Fruit fly (Drosophila melanogaster) whole organism, embryonic: ENCODE results near the gene CG7860.

ENCODE experiments used
- Ada2b ChIP-seq: fragments of 200-800 bp; sonication (Bioruptor generic); IDR thresholded peaks from 2 replicates; pipeline ENCODE4 v1.3.6; 2022; ENCODE audit warnings: missing biosample characterization, missing genetic modification characterization
- Aef1 ChIP-seq: fragments of 200-800 bp; sonication (Bioruptor generic); IDR thresholded peaks from 3 replicates; pipeline ENCODE4 v1.3.6; 2022; ENCODE audit warnings: missing biosample characterization, missing genetic modification characterization
- Atf6 ChIP-seq: fragments of 200-800 bp; sonication (Bioruptor generic); IDR thresholded peaks from 2 replicates; pipeline ENCODE4 v1.3.6; 2022; ENCODE audit warnings: missing biosample characterization, missing genetic modification characterization
- CG10366 ChIP-seq: fragments of 200-800 bp; sonication (Bioruptor generic); IDR thresholded peaks from 2 replicates; pipeline ENCODE4 v1.3.6; 2022; ENCODE audit warnings: missing biosample characterization, missing genetic modification characterization
- CG1647 ChIP-seq: fragments of 200-800 bp; sonication (Bioruptor generic); optimal IDR thresholded peaks from 3 replicates; lab custom pipeline; 2016; ENCODE audit warnings: missing biosample characterization, missing genetic modification characterization
- CG17359 ChIP-seq: fragments of 200-800 bp; sonication (Bioruptor generic); optimal IDR thresholded peaks from 3 replicates; lab custom pipeline; 2018; ENCODE audit warnings: missing biosample characterization, mild to moderate bottlenecking, missing genetic modification characterization, moderate library complexity
- CG2875 ChIP-seq: fragments of 200-800 bp; sonication (Bioruptor generic); optimal IDR thresholded peaks from 2 replicates; lab custom pipeline; 2017; ENCODE audit warnings: missing biosample characterization, mild to moderate bottlenecking, missing genetic modification characterization, missing genetic modification reagents
- CG3065 ChIP-seq: fragments of 200-800 bp; sonication (Bioruptor generic); optimal IDR thresholded peaks from 2 replicates; lab custom pipeline; 2016; ENCODE audit warnings: missing biosample characterization, missing genetic modification characterization
- CG31388 ChIP-seq: fragments of 200-800 bp; sonication (Bioruptor generic); optimal IDR thresholded peaks from 2 replicates; lab custom pipeline; 2016; ENCODE audit warnings: missing biosample characterization, missing genetic modification characterization
- CG33213 ChIP-seq: fragments of 200-800 bp; sonication (Bioruptor generic); optimal IDR thresholded peaks from 3 replicates; lab custom pipeline; 2016; ENCODE audit warnings: missing biosample characterization, missing genetic modification characterization
- CG4617 ChIP-seq: fragments of 200-800 bp; sonication (Bioruptor generic); optimal IDR thresholded peaks from 3 replicates; lab custom pipeline; 2016; ENCODE audit warnings: missing biosample characterization, missing genetic modification characterization, borderline replicate concordance
- CG6254 ChIP-seq: fragments of 200-800 bp; sonication (Bioruptor generic); optimal IDR thresholded peaks from 3 replicates; lab custom pipeline; 2017; ENCODE audit warnings: mild to moderate bottlenecking, missing biosample characterization, missing genetic modification reagents, missing genetic modification characterization
- CG7839 ChIP-seq: fragments of 200-800 bp; sonication (Bioruptor generic); optimal IDR thresholded peaks from 3 replicates; lab custom pipeline; 2018; ENCODE audit warnings: missing biosample characterization, mild to moderate bottlenecking, missing genetic modification characterization, moderate library complexity
- CG7963 ChIP-seq: fragments of 200-800 bp; sonication (Bioruptor generic); IDR thresholded peaks from 3 replicates; pipeline ENCODE4 v1.3.6; 2022; ENCODE audit warnings: missing biosample characterization, missing genetic modification characterization; ENCODE audit not compliant: partially characterized antibody
- CG8944 ChIP-seq: fragments of 200-800 bp; sonication (Bioruptor generic); optimal IDR thresholded peaks from 3 replicates; lab custom pipeline; 2016; ENCODE audit warnings: missing biosample characterization, missing genetic modification characterization
- CHES-1-like ChIP-seq: fragments of 200-800 bp; sonication (Bioruptor generic); optimal IDR thresholded peaks from 2 replicates; lab custom pipeline; 2016; ENCODE audit warnings: missing biosample characterization, missing genetic modification characterization
- Dad ChIP-seq: fragments of 200-800 bp; sonication (Bioruptor generic); optimal IDR thresholded peaks from 3 replicates; lab custom pipeline; 2016; ENCODE audit warnings: missing biosample characterization, missing genetic modification characterization
- Dek ChIP-seq: fragments of 200-800 bp; sonication (Bioruptor generic); optimal IDR thresholded peaks from 3 replicates; lab custom pipeline; 2019; ENCODE audit warnings: missing biosample characterization, mild to moderate bottlenecking, missing genetic modification characterization, moderate library complexity
- Dll ChIP-seq: fragments of 200-800 bp; sonication (Bioruptor generic); IDR thresholded peaks from 4 replicates; pipeline ENCODE4 v1.3.6; 2022; ENCODE audit warnings: missing biosample characterization, missing genetic modification characterization; ENCODE audit not compliant: partially characterized antibody
- Doc3 ChIP-seq: fragments of 200-800 bp; sonication (Bioruptor generic); IDR thresholded peaks from 3 replicates; pipeline ENCODE4 v1.3.6; 2022; ENCODE audit warnings: missing biosample characterization, missing genetic modification characterization; ENCODE audit not compliant: partially characterized antibody
- Gsc ChIP-seq: fragments of 200-800 bp; sonication (Bioruptor generic); IDR thresholded peaks from 2 replicates; pipeline ENCODE4 v1.3.6; 2022; ENCODE audit warnings: missing biosample characterization, missing genetic modification characterization
- HHEX ChIP-seq: fragments of 200-800 bp; sonication (Bioruptor generic); optimal IDR thresholded peaks from 3 replicates; lab custom pipeline; 2017; ENCODE audit warnings: missing biosample characterization, mild to moderate bottlenecking, missing genetic modification characterization, missing genetic modification reagents
- Hmx ChIP-seq: fragments of 200-800 bp; sonication (Bioruptor generic); optimal IDR thresholded peaks from 2 replicates; lab custom pipeline; 2016; ENCODE audit warnings: missing biosample characterization, missing genetic modification characterization
- Hr39 ChIP-seq: fragments of >200 bp; optimal IDR thresholded peaks from 2 replicates; lab custom pipeline; 2017
- Hr78 ChIP-seq, 2 experiments: fragments of 200-800 bp in 1 of 2; fragments of >200 bp in 1 of 2; sonication (Bioruptor generic) in 1 of 2; optimal IDR thresholded peaks; 2 replicates each; lab custom pipeline; 2017 to 2019; ENCODE audit warnings: missing biosample characterization in 2 of 2, missing genetic modification characterization in 2 of 2, mild to moderate bottlenecking in 1 of 2, moderate library complexity in 1 of 2
- MBD-R2 ChIP-seq: fragments of 200-800 bp; sonication (Bioruptor generic); IDR thresholded peaks from 2 replicates; pipeline ENCODE4 v1.3.6; 2022; ENCODE audit warnings: missing biosample characterization, missing genetic modification characterization
- Mad ChIP-seq: fragments of 200-800 bp; sonication (Bioruptor generic); optimal IDR thresholded peaks from 2 replicates; lab custom pipeline; 2016; ENCODE audit warnings: missing biosample characterization, missing genetic modification characterization
- Max ChIP-seq: fragments of 200-800 bp; sonication (Bioruptor generic); optimal IDR thresholded peaks from 2 replicates; lab custom pipeline; 2016; ENCODE audit warnings: missing biosample characterization, mild to moderate bottlenecking, missing genetic modification characterization
- Poxn ChIP-seq: fragments of 200-800 bp; sonication (Bioruptor generic); IDR thresholded peaks from 2 replicates; pipeline ENCODE4 v1.3.6; 2022; ENCODE audit warnings: missing biosample characterization, missing genetic modification characterization
- Scr ChIP-seq: fragments of 200-800 bp; sonication (Bioruptor generic); IDR thresholded peaks from 2 replicates; pipeline ENCODE4 v1.3.6; 2022; ENCODE audit warnings: missing biosample characterization, missing genetic modification characterization; ENCODE audit not compliant: partially characterized antibody
- ara ChIP-seq: fragments of 200-800 bp; sonication (Bioruptor generic); IDR thresholded peaks from 2 replicates; pipeline ENCODE4 v1.3.6; 2022; ENCODE audit warnings: missing biosample characterization, missing genetic modification characterization
- ash1 ChIP-seq: fragments of 200-800 bp; sonication (Bioruptor generic); optimal IDR thresholded peaks from 2 replicates; lab custom pipeline; 2018; ENCODE audit warnings: missing biosample characterization, mild to moderate bottlenecking, missing genetic modification characterization
- chm ChIP-seq: fragments of 200-800 bp; sonication (Bioruptor generic); IDR thresholded peaks from 2 replicates; pipeline ENCODE4 v1.3.6; 2022; ENCODE audit warnings: missing biosample characterization, missing genetic modification characterization
- corto ChIP-seq: fragments of 200-800 bp; sonication (Bioruptor generic); optimal IDR thresholded peaks from 2 replicates; lab custom pipeline; 2016; ENCODE audit warnings: missing biosample characterization, mild to moderate bottlenecking, missing genetic modification characterization, moderate library complexity
- exex ChIP-seq: fragments of 200-800 bp; sonication (Bioruptor generic); optimal IDR thresholded peaks from 4 replicates; lab custom pipeline; 2018; ENCODE audit warnings: missing biosample characterization, mild to moderate bottlenecking, missing genetic modification characterization, moderate library complexity
- fd96Cb ChIP-seq: fragments of 200-800 bp; sonication (Bioruptor generic); optimal IDR thresholded peaks from 2 replicates; lab custom pipeline; 2018; ENCODE audit warnings: missing biosample characterization, mild to moderate bottlenecking, missing genetic modification characterization, moderate library complexity
- ham ChIP-seq: fragments of 200-800 bp; sonication (Bioruptor generic); IDR thresholded peaks from 2 replicates; pipeline ENCODE4 v1.3.6; 2022; ENCODE audit warnings: missing biosample characterization, missing genetic modification characterization
- lab ChIP-seq: fragments of 200-800 bp; sonication (Bioruptor generic); optimal IDR thresholded peaks from 3 replicates; lab custom pipeline; 2017; ENCODE audit warnings: missing biosample characterization, missing genetic modification characterization, mild to moderate bottlenecking, moderate library complexity, missing genetic modification reagents
- lbe ChIP-seq: fragments of 200-800 bp; sonication (Bioruptor generic); optimal IDR thresholded peaks from 2 replicates; lab custom pipeline; 2016; ENCODE audit warnings: missing biosample characterization, mild to moderate bottlenecking, missing genetic modification characterization
- lmd ChIP-seq: fragments of 200-800 bp; sonication (Bioruptor generic); IDR thresholded peaks from 2 replicates; pipeline ENCODE4 v1.3.6; 2022; ENCODE audit warnings: missing biosample characterization, missing genetic modification characterization
- lov ChIP-seq, 2 experiments: fragments of 200-800 bp in 1 of 2; fragments of >200 bp in 1 of 2; sonication (Bioruptor generic) in 1 of 2; IDR thresholded peaks in 1 of 2; optimal IDR thresholded peaks in 1 of 2; 2 replicates in 1 of 2; 3 replicates in 1 of 2; pipeline versions ENCODE4 v1.3.6 to Lab custom; 2017 to 2022; ENCODE audit warnings: missing biosample characterization in 1 of 2, missing genetic modification characterization in 1 of 2
- nmo ChIP-seq: fragments of 200-800 bp; sonication (Bioruptor generic); optimal IDR thresholded peaks from 2 replicates; lab custom pipeline; 2018; ENCODE audit warnings: missing biosample characterization, mild to moderate bottlenecking, missing genetic modification characterization, moderate library complexity
- pros ChIP-seq: fragments of 200-800 bp; sonication (Bioruptor generic); optimal IDR thresholded peaks from 3 replicates; lab custom pipeline; 2019; ENCODE audit warnings: missing biosample characterization, mild to moderate bottlenecking, missing genetic modification characterization, moderate library complexity
- seq ChIP-seq: fragments of 200-800 bp; sonication (Bioruptor generic); IDR thresholded peaks from 2 replicates; pipeline ENCODE4 v1.3.6; 2022; ENCODE audit warnings: missing biosample characterization, missing genetic modification characterization
- sima ChIP-seq: fragments of 200-800 bp; sonication (Bioruptor generic); optimal IDR thresholded peaks from 2 replicates; lab custom pipeline; 2016; ENCODE audit warnings: missing biosample characterization, missing genetic modification characterization
- slbo ChIP-seq: fragments of 200-800 bp; sonication (Bioruptor generic); IDR thresholded peaks from 2 replicates; pipeline ENCODE4 v1.3.6; 2022; ENCODE audit warnings: missing biosample characterization, missing genetic modification characterization
- slou ChIP-seq: fragments of 200-800 bp; sonication (Bioruptor generic); optimal IDR thresholded peaks from 3 replicates; lab custom pipeline; 2016; ENCODE audit warnings: missing biosample characterization, missing genetic modification characterization
- so ChIP-seq: fragments of 200-800 bp; sonication (Bioruptor generic); IDR thresholded peaks from 3 replicates; pipeline ENCODE4 v1.3.6; 2022; ENCODE audit warnings: missing biosample characterization, missing genetic modification characterization
- wek ChIP-seq: fragments of 200-800 bp; sonication (Bioruptor generic); optimal IDR thresholded peaks from 3 replicates; lab custom pipeline; 2018; ENCODE audit warnings: missing biosample characterization, mild to moderate bottlenecking, missing genetic modification characterization, moderate library complexity

The CG7860 gene

dm6 chrX:15618953-15619630 is 50.3 kb downstream of the CG7860 start (continued):
- TF ChIP-seq Ada2b (peak; percentile 74), seq (GFP tag; lab: Robert Waterston, UW) (peak; percentile 60), wek (GFP tag; lab: Kevin White, UChicago) (peak; percentile 55), CG31388 (GFP tag; lab: Kevin White, UChicago) (peak; percentile 62), Doc3 (GFP tag; lab: Robert Waterston, UW) (no peak), slbo (peak; percentile 88), CG7963 (GFP tag; lab: Robert Waterston, UW) (no peak), lab (GFP tag; lab: Kevin White, UChicago) (peak; percentile 83), Max (GFP tag; lab: Kevin White, UChicago) (no peak), lbe (GFP tag; lab: Kevin White, UChicago) (no peak), Atf6 (GFP tag; lab: Robert Waterston, UW) (peak; percentile 71), lov (optimal IDR thresholded peaks at IDR 0.05; lab: Kevin White, UChicago) (no peak), lov (GFP tag; IDR thresholded peaks at IDR 0.05; lab: Robert Waterston, UW) (0 out of 3 replicates have a peak, but pooled peaks have one; percentile 78), Hr39 (lab: Kevin White, UChicago) (no peak), lmd (GFP tag; lab: Robert Waterston, UW) (peak; percentile 83), Scr (GFP tag; lab: Robert Waterston, UW) (no peak), CG7839 (tag; lab: Kevin White, UChicago) (peak; percentile 87), CG2875 (GFP tag; lab: Kevin White, UChicago) (peak; percentile 76), CHES-1-like (no peak), fd96Cb (peak; percentile 86), ash1 (GFP tag; lab: Kevin White, UChicago) (no peak), CG4617 (GFP tag; lab: Kevin White, UChicago) (peak; percentile 53), Dad (GFP tag; lab: Kevin White, UChicago) (peak; percentile 57), Gsc (peak; percentile 53), CG6254 (GFP tag; lab: Kevin White, UChicago) (peak; percentile 65), Hr78 (GFP tag; optimal IDR thresholded peaks at IDR 0.05; lab: Kevin White, UChicago) (no peak), ham (GFP tag; lab: Robert Waterston, UW) (0 out of 2 replicates have a peak, but pooled peaks have one; percentile 24), Dll (GFP tag; lab: Robert Waterston, UW) (no peak), Mad (GFP tag; lab: Kevin White, UChicago) (peak; percentile 63), Hmx (GFP tag; lab: Kevin White, UChicago) (no peak), MBD-R2 (GFP tag; lab: Robert Waterston, UW) (peak; percentile 40; the same call in 1 of the 2 replicates), CG3065 (peak; percentile 37), pros (GFP tag; lab: Kevin White, UChicago) (no peak), sima (GFP tag; lab: Kevin White, UChicago) (peak; percentile 63), CG10366 (peak; percentile 81), slou (peak; percentile 6), HHEX (GFP tag; lab: Kevin White, UChicago) (peak; percentile 76), CG1647 (GFP tag; lab: Kevin White, UChicago) (peak; percentile 66), CG33213 (peak; percentile 48), Aef1 (GFP tag; lab: Robert Waterston, UW) (peak; percentile 78), Poxn (no peak), chm (GFP tag; lab: Robert Waterston, UW) (peak; percentile 77), Dek (tag; lab: Kevin White, UChicago) (peak; percentile 61), corto (no peak), CG8944 (peak; percentile 66), nmo (GFP tag; lab: Kevin White, UChicago) (peak; percentile 88), ara (GFP tag; lab: Robert Waterston, UW) (peak; percentile 71; the same call in 1 of the 2 replicates), CG17359 (tag; lab: Kevin White, UChicago) (peak; percentile 87), so (peak; percentile 52; the same call in 1 of the 3 replicates), exex (peak; percentile 44)
